ENCODE assay signal across 5 fruit fly cellular contexts in genomic region chr3R:5331764-5332405, dm6.
A peak's percentile ranks its signal among the peaks of the same experiment; 100 is the strongest.
TF ChIP-seq lines count a peak whose summit lies in the region.

No protein-coding gene starts in this region.

- TF ChIP-seq CTCF in whole organism, embryonic (GFP tag; optimal IDR thresholded peaks at IDR 0.05; lab: Kevin White, UChicago): no peak

TF ChIP-seq in whole organism, 6 proteins besides CTCF, POLR2A, EP300 and RAD21:
- TF ChIP-seq Dll (optimal IDR thresholded peaks at IDR 0.05; lab: Kevin White, UChicago) (no peak), pan (optimal IDR thresholded peaks at IDR 0.05; lab: Kevin White, UChicago) (peak; percentile 65)
TF ChIP-seq in whole organism: peak in this region for 1.

TF ChIP-seq in whole organism, embryonic, 481 proteins besides CTCF, POLR2A, EP300 and RAD21:
- TF ChIP-seq Opbp (GFP tag; IDR thresholded peaks at IDR 0.05; lab: Robert Waterston, UW; ENCODE audit: partially characterized antibody): 0 out of 3 replicates have a peak, but pooled peaks have one; percentile 8
- peak; percentile 17 for TF ChIP-seq Ets65A (GFP tag; lab: Kevin White, UChicago)
- no peak for TF ChIP-seq CG11504 (tag; optimal IDR thresholded peaks at IDR 0.05; lab: Kevin White, UChicago)
- TF ChIP-seq D (optimal IDR thresholded peaks at IDR 0.05; lab: Kevin White, UChicago): peak; percentile 29
- TF ChIP-seq D (GFP tag; optimal IDR thresholded peaks at IDR 0.05; lab: Kevin White, UChicago): no peak
- peak; percentile 38 for TF ChIP-seq nom (GFP tag; optimal IDR thresholded peaks at IDR 0.05; lab: Kevin White, UChicago)
- no peak for TF ChIP-seq Hsf (GFP tag; optimal IDR thresholded peaks at IDR 0.05; lab: Kevin White, UChicago)

TF ChIP-seq in whole organism, prepupa, 60 proteins besides CTCF, POLR2A, EP300 and RAD21 (continues in another document):
- no peak for TF ChIP-seq Lpt (GFP tag; optimal IDR thresholded peaks at IDR 0.05; lab: Kevin White, UChicago)
- peak; percentile 49 for TF ChIP-seq lz (GFP tag; optimal IDR thresholded peaks at IDR 0.05; lab: Kevin White, UChicago)
- peak; percentile 29; the same call in 1 of the 3 replicates for TF ChIP-seq CG6163 (GFP tag; IDR thresholded peaks at IDR 0.05; lab: Robert Waterston, UW)
- no peak for TF ChIP-seq CG11762 (GFP tag; optimal IDR thresholded peaks at IDR 0.05; lab: Kevin White, UChicago; ENCODE audit: insufficient read depth)
- TF ChIP-seq CG10669 (GFP tag; optimal IDR thresholded peaks at IDR 0.05; lab: Kevin White, UChicago): peak; percentile 70
- TF ChIP-seq CG3032 (tag; optimal IDR thresholded peaks at IDR 0.05; lab: Kevin White, UChicago): peak; percentile 53
- peak; percentile 49 for TF ChIP-seq Met (GFP tag; optimal IDR thresholded peaks at IDR 0.05; lab: Kevin White, UChicago)
- TF ChIP-seq CG8319 (GFP tag; optimal IDR thresholded peaks at IDR 0.05; lab: Kevin White, UChicago): peak; percentile 11
- TF ChIP-seq CG6276 (GFP tag; optimal IDR thresholded peaks at IDR 0.05; lab: Kevin White, UChicago): no peak
- TF ChIP-seq Eip75B (GFP tag; optimal IDR thresholded peaks at IDR 0.05; lab: Kevin White, UChicago): peak; percentile 65
- peak; percentile 39 for TF ChIP-seq vri (GFP tag; optimal IDR thresholded peaks at IDR 0.05; lab: Kevin White, UChicago)
- peak; percentile 43 for TF ChIP-seq Sox15 (GFP tag; optimal IDR thresholded peaks at IDR 0.05; lab: Kevin White, UChicago)
- peak; percentile 59 for TF ChIP-seq Smox (GFP tag; optimal IDR thresholded peaks at IDR 0.05; lab: Kevin White, UChicago)
- TF ChIP-seq cyc (GFP tag; optimal IDR thresholded peaks at IDR 0.05; lab: Kevin White, UChicago): peak; percentile 46
- peak; percentile 35 for TF ChIP-seq fd59A (GFP tag; optimal IDR thresholded peaks at IDR 0.05; lab: Kevin White, UChicago)
- TF ChIP-seq achi (GFP tag; optimal IDR thresholded peaks at IDR 0.05; lab: Kevin White, UChicago): peak; percentile 41
- peak; percentile 21 for TF ChIP-seq CG1621 (tag; optimal IDR thresholded peaks at IDR 0.05; lab: Kevin White, UChicago)
- TF ChIP-seq CG11294 (GFP tag; IDR thresholded peaks at IDR 0.05; lab: Robert Waterston, UW): no peak
- TF ChIP-seq CG8632 (GFP tag; optimal IDR thresholded peaks at IDR 0.05; lab: Kevin White, UChicago): peak; percentile 24
- TF ChIP-seq CG34406 (GFP tag; optimal IDR thresholded peaks at IDR 0.05; lab: Kevin White, UChicago): peak; percentile 43
- no peak for TF ChIP-seq salr (GFP tag; optimal IDR thresholded peaks at IDR 0.05; lab: Kevin White, UChicago)
- no peak for TF ChIP-seq fd85E (GFP tag; optimal IDR thresholded peaks at IDR 0.05; lab: Kevin White, UChicago)
- no peak for TF ChIP-seq Eip93F (GFP tag; optimal IDR thresholded peaks at IDR 0.05; lab: Kevin White, UChicago)
- peak; percentile 50 for TF ChIP-seq CG6808 (GFP tag; optimal IDR thresholded peaks at IDR 0.05; lab: Kevin White, UChicago)
- no peak for TF ChIP-seq CG16779 (tag; optimal IDR thresholded peaks at IDR 0.05; lab: Kevin White, UChicago)
- no peak for TF ChIP-seq CG4318 (GFP tag; optimal IDR thresholded peaks at IDR 0.05; lab: Kevin White, UChicago)
- peak; percentile 61 for TF ChIP-seq spab (GFP tag; optimal IDR thresholded peaks at IDR 0.05; lab: Kevin White, UChicago)

TF ChIP-seq in whole organism, pupa, 21 proteins besides CTCF, POLR2A, EP300 and RAD21:
- TF ChIP-seq CG14655 (GFP tag; optimal IDR thresholded peaks at IDR 0.05; lab: Kevin White, UChicago): no peak
- peak; percentile 63 for TF ChIP-seq CG15710 (tag; optimal IDR thresholded peaks at IDR 0.05; lab: Kevin White, UChicago)
- TF ChIP-seq CG34367 (tag; optimal IDR thresholded peaks at IDR 0.05; lab: Kevin White, UChicago): peak; percentile 35
- peak; percentile 91 for TF ChIP-seq EcR (GFP tag; optimal IDR thresholded peaks at IDR 0.05; lab: Kevin White, UChicago)
- no peak for TF ChIP-seq CG12605 (GFP tag; IDR thresholded peaks at IDR 0.05; lab: Robert Waterston, UW)
- 0 out of 3 replicates have a peak, but pooled peaks have one; percentile 20 for TF ChIP-seq CG4496 (GFP tag; IDR thresholded peaks at IDR 0.05; lab: Robert Waterston, UW)
- TF ChIP-seq CG17806 (tag; optimal IDR thresholded peaks at IDR 0.05; lab: Kevin White, UChicago): peak; percentile 62
- no peak for TF ChIP-seq gl (tag; optimal IDR thresholded peaks at IDR 0.05; lab: Kevin White, UChicago)
- peak; percentile 16 for TF ChIP-seq Pif1B (GFP tag; optimal IDR thresholded peaks at IDR 0.05; lab: Kevin White, UChicago)
- TF ChIP-seq Pif1A (GFP tag; optimal IDR thresholded peaks at IDR 0.05; lab: Kevin White, UChicago): peak; percentile 17
- peak; percentile 60 for TF ChIP-seq CG9948 (tag; optimal IDR thresholded peaks at IDR 0.05; lab: Kevin White, UChicago)
- TF ChIP-seq CG8159 (tag; optimal IDR thresholded peaks at IDR 0.05; lab: Kevin White, UChicago): peak; percentile 72
TF ChIP-seq in whole organism, pupa: peak in this region for 9.

TF ChIP-seq in whole organism, wandering third instar larva, 38 proteins besides CTCF, POLR2A, EP300 and RAD21:
- TF ChIP-seq N (GFP tag; optimal IDR thresholded peaks at IDR 0.05; lab: Kevin White, UChicago) (no peak), Myc (optimal IDR thresholded peaks at IDR 0.05; lab: Kevin White, UChicago) (no peak), CG9705 (GFP tag; optimal IDR thresholded peaks at IDR 0.05; lab: Kevin White, UChicago) (no peak), tai (GFP tag; optimal IDR thresholded peaks at IDR 0.05; lab: Kevin White, UChicago) (no peak), usp (GFP tag; optimal IDR thresholded peaks at IDR 0.05; lab: Kevin White, UChicago) (no peak), Jra (GFP tag; optimal IDR thresholded peaks at IDR 0.05; lab: Kevin White, UChicago) (no peak), fru (GFP tag; optimal IDR thresholded peaks at IDR 0.05; lab: Kevin White, UChicago) (peak; percentile 76), ey (GFP tag; optimal IDR thresholded peaks at IDR 0.05; lab: Kevin White, UChicago) (peak; percentile 75), foxo (GFP tag; optimal IDR thresholded peaks at IDR 0.05; lab: Kevin White, UChicago) (peak in 1 of 2 experiments; percentile 73), CrebA (GFP tag; optimal IDR thresholded peaks at IDR 0.05; lab: Kevin White, UChicago; ENCODE audit: borderline replicate concordance) (no peak), Sp1 (GFP tag; optimal IDR thresholded peaks at IDR 0.05; lab: Kevin White, UChicago) (peak; percentile 33), pan (optimal IDR thresholded peaks at IDR 0.05; lab: Kevin White, UChicago) (no peak), sv (GFP tag; optimal IDR thresholded peaks at IDR 0.05; lab: Kevin White, UChicago) (no peak), jim (GFP tag; optimal IDR thresholded peaks at IDR 0.05; lab: Kevin White, UChicago) (no peak), dl (GFP tag; optimal IDR thresholded peaks at IDR 0.05; lab: Kevin White, UChicago; ENCODE audit: insufficient read depth in 1 of 2, partially characterized antibody in 2 of 2) (no peak), Dif (GFP tag; optimal IDR thresholded peaks at IDR 0.05; lab: Kevin White, UChicago; ENCODE audit: partially characterized antibody) (no peak), CG32264 (GFP tag; optimal IDR thresholded peaks at IDR 0.05; lab: Kevin White, UChicago) (no peak), Hnf4 (GFP tag; optimal IDR thresholded peaks at IDR 0.05; lab: Kevin White, UChicago) (peak; percentile 37), OdsH (GFP tag; optimal IDR thresholded peaks at IDR 0.05; lab: Kevin White, UChicago) (peak; percentile 66), GATAd (GFP tag; optimal IDR thresholded peaks at IDR 0.05; lab: Kevin White, UChicago) (no peak), br (GFP tag; optimal IDR thresholded peaks at IDR 0.05; lab: Kevin White, UChicago) (peak; percentile 58), dmrt93B (GFP tag; optimal IDR thresholded peaks at IDR 0.05; lab: Kevin White, UChicago) (peak; percentile 26), psq (GFP tag; optimal IDR thresholded peaks at IDR 0.05; lab: Kevin White, UChicago) (peak; percentile 68), dsf (GFP tag; optimal IDR thresholded peaks at IDR 0.05; lab: Kevin White, UChicago; ENCODE audit: borderline replicate concordance) (no peak), brk (GFP tag; optimal IDR thresholded peaks at IDR 0.05; lab: Kevin White, UChicago) (no peak), Dfd (GFP tag; optimal IDR thresholded peaks at IDR 0.05; lab: Kevin White, UChicago) (no peak), Vsx2 (GFP tag; optimal IDR thresholded peaks at IDR 0.05; lab: Kevin White, UChicago; ENCODE audit: partially characterized antibody) (no peak), woc (GFP tag; optimal IDR thresholded peaks at IDR 0.05; lab: Kevin White, UChicago) (peak; percentile 79), Mio (GFP tag; optimal IDR thresholded peaks at IDR 0.05; lab: Kevin White, UChicago) (no peak), Abd-B (GFP tag; optimal IDR thresholded peaks at IDR 0.05; lab: Kevin White, UChicago) (no peak), lola (GFP tag; optimal IDR thresholded peaks at IDR 0.05; lab: Kevin White, UChicago) (no peak), sage (GFP tag; optimal IDR thresholded peaks at IDR 0.05; lab: Kevin White, UChicago) (no peak), Hr78 (GFP tag; optimal IDR thresholded peaks at IDR 0.05; lab: Kevin White, UChicago) (no peak), HLH106 (tag; optimal IDR thresholded peaks at IDR 0.05; lab: Kevin White, UChicago) (peak; percentile 40), Hr83 (GFP tag; optimal IDR thresholded peaks at IDR 0.05; lab: Kevin White, UChicago; ENCODE audit: poor library complexity, severe bottlenecking) (no peak), rgr (GFP tag; optimal IDR thresholded peaks at IDR 0.05; lab: Kevin White, UChicago) (peak; percentile 66), h (GFP tag; optimal IDR thresholded peaks at IDR 0.05; lab: Kevin White, UChicago) (peak; percentile 75), Rel (GFP tag; optimal IDR thresholded peaks at IDR 0.05; lab: Kevin White, UChicago) (peak; percentile 55), Rel (tag; optimal IDR thresholded peaks at IDR 0.05; lab: Kevin White, UChicago) (no peak)
TF ChIP-seq in whole organism, wandering third instar larva: peak in this region for 14.
